Worm (Caenorhabditis elegans) whole organism, late embryonic: Measurements from ENCODE around the gene C05B5.17.

Experiments
- ama-1 ChIP-seq: fragments of 150-350 bp; optimal IDR thresholded peaks from 2 replicates; lab custom pipeline; 2014
- ceh-45 ChIP-seq: fragments of 200-800 bp; sonication (Bioruptor generic); IDR thresholded peaks from 2 replicates; pipeline ENCODE4 v1.3.6; 2022; ENCODE audit warnings: missing genetic modification reagents, missing genetic modification characterization, missing compliant biosample characterization
- dve-1 ChIP-seq: sonication (generic microtip); optimal IDR thresholded peaks from 2 replicates; lab custom pipeline; 2017; ENCODE audit warnings: antibody characterized with exemption, mild to moderate bottlenecking, missing genetic modification characterization, missing compliant biosample characterization
- elt-2 ChIP-seq: sonication (generic microtip); optimal IDR thresholded peaks from 2 replicates; lab custom pipeline; 2016; ENCODE audit warnings: missing genetic modification reagents, missing genetic modification characterization, missing compliant biosample characterization
- madf-2 ChIP-seq: sonication (generic microtip); optimal IDR thresholded peaks from 2 replicates; lab custom pipeline; 2017; ENCODE audit warnings: missing genetic modification characterization, missing compliant biosample characterization
- nfya-1 ChIP-seq: sonication (generic microtip); optimal IDR thresholded peaks from 2 replicates; lab custom pipeline; 2017; ENCODE audit warnings: missing genetic modification characterization, mild to moderate bottlenecking, missing compliant biosample characterization, antibody characterized with exemption, moderate library complexity
- nhr-11 ChIP-seq: fragments of 150-350 bp; optimal IDR thresholded peaks from 2 replicates; lab custom pipeline; 2014; ENCODE audit warnings: missing biosample characterization, missing genetic modification characterization
- unc-3 ChIP-seq, 2 experiments: fragments of 200-800 bp in 1 of 2; sonication (Bioruptor generic) in 1 of 2; sonication (generic microtip) in 1 of 2; conservative IDR thresholded peaks in 1 of 2; optimal IDR thresholded peaks in 1 of 2; 2 replicates each; pipeline versions ENCODE4 v1.3.6 to Lab custom; 2016 to 2022; ENCODE audit warnings: missing compliant biosample characterization in 2 of 2, missing genetic modification characterization in 2 of 2, missing genetic modification reagents in 1 of 2

DNA sequence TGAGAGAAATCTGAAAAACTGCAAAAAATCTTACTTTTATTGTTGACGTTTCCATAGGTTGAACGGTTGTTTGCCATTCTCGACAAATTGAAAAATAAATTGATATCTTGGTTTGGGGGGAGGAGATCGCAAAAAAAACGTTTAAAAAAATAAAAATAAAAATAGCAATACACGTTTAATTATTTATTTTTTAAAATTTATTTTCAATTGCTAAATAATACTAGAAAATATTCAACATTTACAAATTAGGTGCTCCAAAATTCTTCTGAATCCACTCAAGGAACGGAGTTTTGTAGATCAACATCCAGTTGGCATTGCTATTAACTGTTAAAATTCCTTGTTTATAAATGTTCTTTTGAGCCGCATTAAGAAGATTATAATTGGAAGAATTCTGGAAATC lies 40.9 kb upstream of the C05B5.17 start, which contains the start of gene T16G12.7:
- no peak for TF ChIP-seq nhr-11
- no peak for TF ChIP-seq unc-3 (GFP tag; conservative IDR thresholded peaks at IDR 0.05; lab: Robert Waterston, UW)
- TF ChIP-seq unc-3 (tag; optimal IDR thresholded peaks at IDR 0.05; lab: Kevin White, UChicago): no peak
- TF ChIP-seq nfya-1: no peak
- TF ChIP-seq madf-2 (tag; lab: Kevin White, UChicago): no peak
- no peak for TF ChIP-seq ama-1 (lab: Kevin White, UChicago)
- TF ChIP-seq ceh-45 (GFP tag; lab: Robert Waterston, UW): no peak
- TF ChIP-seq elt-2: no peak
- TF ChIP-seq dve-1: no peak
